Worm (Caenorhabditis elegans): Measurements from ENCODE around the gene col-171.

- TF ChIP-seq sdz-12 (GFP tag; optimal IDR thresholded peaks at IDR 0.05), result no peak
- peak; percentile 86 for TF ChIP-seq dmd-6 (GFP tag; IDR thresholded peaks at IDR 0.05)
- TF ChIP-seq lin-15B (tag; optimal IDR thresholded peaks at IDR 0.05), result no peak
- TF ChIP-seq egl-27 (tag; optimal IDR thresholded peaks at IDR 0.05), result no peak
- peak; percentile 98 for TF ChIP-seq nhr-28 (tag; optimal IDR thresholded peaks at IDR 0.05)
- TF ChIP-seq fkh-10 (GFP tag; optimal IDR thresholded peaks at IDR 0.05), result no peak
- TF ChIP-seq lin-13 (GFP tag; optimal IDR thresholded peaks at IDR 0.05), result no peak
These were observed 4.3 kb downstream of the col-171 start for ce11 chrX:6338446-6338845.

All from whole organism, L4 larva.